Worm (Caenorhabditis elegans): ENCODE measurements around the gene clec-229.
A peak's percentile ranks its signal among the peaks of the same experiment; 100 is the strongest.

clec-229 gene

ce11 chrV:15344481-15344880 is 3.2 kb upstream of the clec-229 start, which contains the start of gene wrt-8:
Gene wrt-8, minus strand, starts transcription at chrV:15344581.
- no peak for TF ChIP-seq nhr-42 (GFP tag; IDR thresholded peaks at IDR 0.05)
- TF ChIP-seq fos-1 (tag; optimal IDR thresholded peaks at IDR 0.05), result no peak
- no peak for TF ChIP-seq nhr-111 (GFP tag; optimal IDR thresholded peaks at IDR 0.05)
- no peak for TF ChIP-seq nhr-11 (tag; optimal IDR thresholded peaks at IDR 0.05)
- no peak for TF ChIP-seq mdt-29 (GFP tag; IDR thresholded peaks at IDR 0.05)
- no peak for TF ChIP-seq sdz-12 (GFP tag; optimal IDR thresholded peaks at IDR 0.05)
- TF ChIP-seq nhr-6 (tag; optimal IDR thresholded peaks at IDR 0.05), result no peak
- no peak for TF ChIP-seq egl-43 (GFP tag; IDR thresholded peaks at IDR 0.05)
- no peak for TF ChIP-seq ZK337.2 (GFP tag; IDR thresholded peaks at IDR 0.05)
- TF ChIP-seq ztf-7 (tag; optimal IDR thresholded peaks at IDR 0.05), result no peak
- no peak for TF ChIP-seq zfp-3 (GFP tag; conservative IDR thresholded peaks at IDR 0.05)
- no peak for TF ChIP-seq ceh-62 (tag; optimal IDR thresholded peaks at IDR 0.05)
- no peak for TF ChIP-seq daf-19 (GFP tag; conservative IDR thresholded peaks at IDR 0.05)
- TF ChIP-seq F10B5.3 (tag; optimal IDR thresholded peaks at IDR 0.05), result no peak
- no peak for TF ChIP-seq lsy-2 (tag; optimal IDR thresholded peaks at IDR 0.05)
- TF ChIP-seq dve-1 (tag; optimal IDR thresholded peaks at IDR 0.05; ENCODE audit: insufficient read depth), result no peak

DNA sequence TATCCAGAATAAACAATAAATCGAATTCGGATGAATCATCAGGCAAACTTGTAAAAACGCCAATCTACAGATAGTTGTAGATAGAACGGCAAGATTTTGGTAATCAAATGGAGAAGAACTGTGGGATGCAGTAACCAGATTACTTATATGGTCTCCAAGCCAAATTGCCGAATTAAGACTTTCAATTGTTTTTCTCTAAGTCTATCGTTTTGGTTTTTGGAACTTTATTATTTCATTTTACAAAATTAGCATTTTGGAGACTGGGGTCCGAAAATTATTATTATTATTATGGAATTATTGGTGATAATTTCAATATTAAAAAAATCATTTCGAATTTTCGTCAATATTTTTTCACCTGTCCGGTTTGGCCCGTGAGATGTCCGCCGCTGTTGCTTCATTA is 1.9 kb downstream of the clec-229 start, which contains the start of gene clec-228:
Gene clec-228 (minus strand): TSS at position 101 of the 400 bp plus-strand sequence.
- TF ChIP-seq mxl-2 (GFP tag; conservative IDR thresholded peaks at IDR 0.05), result no peak
- no peak for TF ChIP-seq lin-15B (tag; optimal IDR thresholded peaks at IDR 0.05)
- no peak for TF ChIP-seq hif-1 (tag; optimal IDR thresholded peaks at IDR 0.05)
- TF ChIP-seq hmg-1.1 (GFP tag; IDR thresholded peaks at IDR 0.05), result no peak
- TF ChIP-seq ztf-11 (tag; optimal IDR thresholded peaks at IDR 0.05), result no peak
- TF ChIP-seq unc-62 (GFP tag; optimal IDR thresholded peaks at IDR 0.05 in 1 of 2), result no peak
- no peak for TF ChIP-seq unc-62 (tag; optimal IDR thresholded peaks at IDR 0.05)
- TF ChIP-seq ZK546.5 (tag; optimal IDR thresholded peaks at IDR 0.05), result no peak
- TF ChIP-seq lin-39 (tag; optimal IDR thresholded peaks at IDR 0.05), result no peak
- no peak for TF ChIP-seq ceh-82 (tag; optimal IDR thresholded peaks at IDR 0.05)
- TF ChIP-seq arid-1 (GFP tag; conservative IDR thresholded peaks at IDR 0.05), result no peak
- no peak for TF ChIP-seq ceh-32 (tag; optimal IDR thresholded peaks at IDR 0.05; ENCODE audit: poor library complexity)
- TF ChIP-seq fkh-10 (GFP tag; optimal IDR thresholded peaks at IDR 0.05), result no peak

- TF ChIP-seq unc-62 (GFP tag; optimal IDR thresholded peaks at IDR 0.05 in 1 of 2) (peak in 1 of 2 experiments; percentile 33), unc-62 (tag; optimal IDR thresholded peaks at IDR 0.05) (no peak), ZK337.2 (GFP tag; IDR thresholded peaks at IDR 0.05) (no peak)
Measured at ce11 chrV:15337405-15337804, 3.9 kb downstream of the clec-229 start, which contains the start of gene wrt-7. Gene wrt-7, minus strand, starts transcription at chrV:15337505.

ce11 chrV:15332851-15333250 is 8.5 kb downstream of the clec-229 start, which contains the start of gene srw-113:
Gene srw-113, plus strand, starts transcription at chrV:15333151.
- TF ChIP-seq daf-19 (GFP tag; conservative IDR thresholded peaks at IDR 0.05), result no peak
- TF ChIP-seq pqm-1 (tag; optimal IDR thresholded peaks at IDR 0.05), result no peak

ce11 chrV:15330314-15330713 is 11.0 kb downstream of the clec-229 start, which contains the start of gene srh-295:
Gene srh-295, plus strand, starts transcription at chrV:15330614.
- no peak for TF ChIP-seq sdz-12 (GFP tag; optimal IDR thresholded peaks at IDR 0.05)

DNA sequence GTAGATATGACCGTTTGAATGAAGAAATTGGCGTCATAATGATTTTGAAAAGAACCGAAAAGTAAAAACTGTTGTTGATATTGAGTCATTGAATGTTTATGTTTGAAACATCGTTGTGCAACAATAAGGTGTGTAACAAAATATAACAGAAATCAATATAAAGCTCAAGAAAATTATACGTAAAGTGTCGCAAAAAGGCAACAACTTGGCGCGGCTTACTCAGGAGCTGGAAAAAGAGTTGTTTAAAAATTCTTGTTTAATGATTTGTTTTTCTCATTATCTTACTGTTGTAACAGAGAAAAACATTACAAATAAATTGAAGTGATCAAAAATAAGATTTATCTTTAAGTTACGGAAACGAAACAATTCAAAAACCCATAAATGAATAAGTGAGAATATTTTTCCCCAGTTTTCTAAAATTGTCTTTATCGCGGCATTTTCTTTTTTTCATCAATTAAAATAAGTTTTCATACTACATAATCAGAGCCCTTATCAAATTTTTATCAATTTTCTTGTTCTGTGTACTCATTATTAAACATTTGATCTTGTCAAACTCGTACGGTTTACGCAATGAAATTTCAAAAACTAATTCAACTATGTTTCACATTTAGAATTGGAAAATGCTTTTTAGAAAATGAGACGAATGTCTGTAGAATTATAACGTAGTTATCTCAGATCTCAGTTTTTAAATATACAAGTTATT is 13.4 kb downstream of the clec-229 start, which contains the start of gene ZK1037.6:
Gene ZK1037.6 (minus strand): TSS at position 51 of the 703 bp plus-strand sequence.
- TF ChIP-seq daf-16 (GFP tag; optimal IDR thresholded peaks at IDR 0.05), result no peak
- TF ChIP-seq daf-16 (tag; optimal IDR thresholded peaks at IDR 0.05), result peak; percentile 15
- TF ChIP-seq snpc-4 (tag; optimal IDR thresholded peaks at IDR 0.05), result no peak
- TF ChIP-seq Y48G9A.11 (GFP tag; IDR thresholded peaks at IDR 0.05), result no peak
- peak; percentile 0 for TF ChIP-seq nhr-28 (tag; optimal IDR thresholded peaks at IDR 0.05)
- TF ChIP-seq pqm-1 (tag; optimal IDR thresholded peaks at IDR 0.05), result peak; percentile 9
